Fruit fly (Drosophila melanogaster) whole organism, pupa: ENCODE results near the gene CG33191.

Experiments used
- CG10348 ChIP-seq: fragments of 200-800 bp; sonication (Bioruptor generic); IDR thresholded peaks from 2 replicates; pipeline ENCODE4 v1.3.6; 2022; ENCODE audit warnings: missing biosample characterization, missing genetic modification characterization
- CG12605 ChIP-seq: fragments of 200-800 bp; sonication (Bioruptor generic); IDR thresholded peaks from 2 replicates; pipeline ENCODE4 v1.3.6; 2022; ENCODE audit warnings: missing biosample characterization, missing genetic modification characterization
- CG13204 ChIP-seq: fragments of 200-800 bp; sonication (Bioruptor generic); optimal IDR thresholded peaks from 2 replicates; lab custom pipeline; 2018; ENCODE audit warnings: missing biosample characterization, mild to moderate bottlenecking, missing genetic modification characterization, moderate library complexity
- CG14655 ChIP-seq: fragments of 200-800 bp; sonication (Bioruptor generic); optimal IDR thresholded peaks from 3 replicates; lab custom pipeline; 2017; ENCODE audit warnings: mild to moderate bottlenecking, missing biosample characterization, missing genetic modification reagents, missing genetic modification characterization
- CG15710 ChIP-seq: fragments of 200-800 bp; sonication (Bioruptor generic); optimal IDR thresholded peaks from 2 replicates; lab custom pipeline; 2018; ENCODE audit warnings: missing biosample characterization, mild to moderate bottlenecking, missing genetic modification characterization, moderate library complexity
- CG17806 ChIP-seq: fragments of 200-800 bp; sonication (Bioruptor generic); optimal IDR thresholded peaks from 2 replicates; lab custom pipeline; 2018; ENCODE audit warnings: missing biosample characterization, mild to moderate bottlenecking, missing genetic modification characterization, moderate library complexity
- CG32121 ChIP-seq: fragments of 200-800 bp; sonication (Bioruptor generic); IDR thresholded peaks from 2 replicates; pipeline ENCODE4 v1.3.6; 2022; ENCODE audit warnings: missing biosample characterization, missing genetic modification characterization
- CG34367 ChIP-seq: fragments of 200-800 bp; sonication (Bioruptor generic); optimal IDR thresholded peaks from 2 replicates; lab custom pipeline; 2018; ENCODE audit warnings: missing biosample characterization, mild to moderate bottlenecking, missing genetic modification characterization
- CG4496 ChIP-seq: fragments of 200-800 bp; sonication (Bioruptor generic); IDR thresholded peaks from 3 replicates; pipeline ENCODE4 v1.3.6; 2022; ENCODE audit warnings: missing biosample characterization, missing genetic modification characterization
- CG8159 ChIP-seq: fragments of 200-800 bp; sonication (Bioruptor generic); optimal IDR thresholded peaks from 3 replicates; lab custom pipeline; 2018; ENCODE audit warnings: missing biosample characterization, mild to moderate bottlenecking, missing genetic modification characterization, moderate library complexity
- CG8301 ChIP-seq: fragments of 200-800 bp; sonication (Bioruptor generic); optimal IDR thresholded peaks from 2 replicates; lab custom pipeline; 2018; ENCODE audit warnings: missing biosample characterization, mild to moderate bottlenecking, missing genetic modification characterization
- CG9948 ChIP-seq: fragments of 200-800 bp; sonication (Bioruptor generic); optimal IDR thresholded peaks from 2 replicates; lab custom pipeline; 2018; ENCODE audit warnings: missing biosample characterization, mild to moderate bottlenecking, missing genetic modification characterization, moderate library complexity
- D1 ChIP-seq: fragments of 200-800 bp; sonication (Bioruptor generic); optimal IDR thresholded peaks from 2 replicates; lab custom pipeline; 2018; ENCODE audit warnings: missing biosample characterization, mild to moderate bottlenecking, missing genetic modification characterization, moderate library complexity
- EcR ChIP-seq: fragments of 200-800 bp; sonication (Bioruptor generic); optimal IDR thresholded peaks from 3 replicates; lab custom pipeline; 2019; ENCODE audit warnings: missing biosample characterization, missing genetic modification characterization, mild to moderate bottlenecking, moderate library complexity, missing genetic modification reagents
- Ets98B ChIP-seq: fragments of 200-800 bp; sonication (Bioruptor generic); IDR thresholded peaks from 2 replicates; pipeline ENCODE4 v1.3.6; 2022; ENCODE audit warnings: missing biosample characterization, missing genetic modification characterization
- Pif1A ChIP-seq: fragments of 200-800 bp; sonication (Bioruptor generic); optimal IDR thresholded peaks from 3 replicates; lab custom pipeline; 2016; ENCODE audit warnings: missing biosample characterization, missing genetic modification characterization
- Pif1B ChIP-seq: fragments of 200-800 bp; sonication (Bioruptor generic); optimal IDR thresholded peaks from 3 replicates; lab custom pipeline; 2016; ENCODE audit warnings: missing biosample characterization, missing genetic modification characterization
- Snoo ChIP-seq: fragments of 200-800 bp; sonication (Bioruptor generic); optimal IDR thresholded peaks from 3 replicates; lab custom pipeline; 2017; ENCODE audit warnings: missing biosample characterization, mild to moderate bottlenecking, missing genetic modification characterization, inconsistent platforms
- fd96Ca ChIP-seq: fragments of 200-800 bp; sonication (Bioruptor generic); IDR thresholded peaks from 3 replicates; pipeline ENCODE4 v1.3.6; 2022; ENCODE audit warnings: missing biosample characterization, missing genetic modification characterization
- gl ChIP-seq: fragments of 200-800 bp; sonication (Bioruptor generic); optimal IDR thresholded peaks from 2 replicates; lab custom pipeline; 2018; ENCODE audit warnings: missing biosample characterization, mild to moderate bottlenecking, missing genetic modification characterization
- rn ChIP-seq: fragments of 200-800 bp; sonication (Bioruptor generic); IDR thresholded peaks from 2 replicates; pipeline ENCODE4 v1.3.6; 2022; ENCODE audit warnings: missing biosample characterization, missing genetic modification characterization

CG33191 gene

DNA sequence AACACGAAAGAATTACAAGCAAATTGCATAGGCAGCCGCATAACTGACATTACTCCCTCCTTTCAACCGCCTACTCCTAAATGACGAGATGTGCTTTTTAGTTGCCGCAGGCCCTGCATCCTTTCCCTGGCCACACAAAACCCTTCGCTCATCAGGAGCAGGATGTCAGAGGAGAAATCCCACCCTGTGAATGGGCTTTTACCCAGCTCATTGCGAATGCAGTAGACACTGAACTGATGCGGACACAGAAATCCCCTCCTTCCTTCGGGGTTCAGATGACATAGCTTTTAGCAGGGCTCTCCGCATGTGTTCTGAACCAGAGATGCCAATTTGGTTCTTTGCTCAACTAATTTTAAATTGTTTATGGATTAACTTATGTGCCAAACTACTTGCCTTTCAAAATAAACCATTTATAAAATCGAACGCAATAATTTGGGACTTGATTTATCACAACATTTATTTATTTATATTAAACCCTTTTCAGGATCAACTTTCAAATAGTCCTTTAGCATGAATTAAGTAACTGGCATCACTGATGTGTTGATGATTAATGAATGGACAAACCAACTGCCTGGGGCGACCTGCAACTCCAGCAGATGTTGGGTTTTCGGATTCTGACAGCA is 40.5 kb downstream of the CG33191 start:
- TF ChIP-seq CG9948 (tag; lab: Kevin White, UChicago) = peak; percentile 11
- TF ChIP-seq CG17806 = peak; percentile 49
- TF ChIP-seq CG13204 (GFP tag; lab: Kevin White, UChicago) = no peak
- TF ChIP-seq CG8159 (tag; lab: Kevin White, UChicago) = peak; percentile 76
- TF ChIP-seq EcR (GFP tag; lab: Kevin White, UChicago) = no peak
- TF ChIP-seq CG12605 (GFP tag; lab: Robert Waterston, UW) = no peak
- TF ChIP-seq CG34367 (tag; lab: Kevin White, UChicago) = no peak
- TF ChIP-seq CG15710 (tag; lab: Kevin White, UChicago) = peak; percentile 34
- TF ChIP-seq fd96Ca (GFP tag; lab: Robert Waterston, UW) = no peak
- peak; percentile 31 for TF ChIP-seq Snoo (tag; lab: Kevin White, UChicago)

DNA sequence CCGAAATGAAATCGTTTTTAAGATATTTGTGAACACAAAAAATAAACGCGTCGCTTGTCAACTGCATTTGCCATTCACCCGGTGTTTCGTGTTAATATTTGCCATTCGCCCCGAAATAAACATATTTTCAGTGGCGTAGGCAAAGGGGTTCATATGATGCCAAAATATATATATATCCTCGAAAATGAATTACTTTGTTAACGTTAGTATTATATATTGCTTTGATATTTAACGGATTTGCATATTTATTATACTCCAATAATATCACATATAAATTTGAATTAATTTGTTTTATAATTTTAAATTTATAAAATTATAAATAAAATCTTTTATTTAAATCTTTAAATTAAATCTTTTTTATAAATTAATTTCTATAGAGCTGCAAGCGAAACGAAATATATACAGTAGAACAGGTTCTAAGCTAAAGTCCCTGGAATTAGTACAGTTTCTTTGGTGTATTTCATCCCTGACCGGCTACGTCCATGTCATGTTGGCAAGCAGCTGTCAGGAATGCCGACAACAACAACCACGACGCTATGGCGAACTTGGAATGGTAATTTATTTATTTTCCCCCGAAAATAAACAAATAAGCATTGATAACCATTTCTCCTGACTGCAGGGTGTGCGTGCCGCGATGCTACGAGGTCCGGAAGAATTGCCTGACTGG is 48.0 kb downstream of the CG33191 start, which contains the start of the genes M1BP and CG8202:
Gene M1BP (minus strand): TSS at position 102 of the 667 bp plus-strand sequence.
Gene CG8202 (plus strand): TSS at position 495 of the 667 bp plus-strand sequence.
- TF ChIP-seq D1 (tag; lab: Kevin White, UChicago) (no peak), Ets98B (GFP tag; lab: Robert Waterston, UW) (peak; percentile 54; the same call in 1 of the 2 replicates), Pif1A (GFP tag; lab: Kevin White, UChicago) (no peak), CG32121 (GFP tag; lab: Robert Waterston, UW) (peak; percentile 64), CG17806 (peak; percentile 73), fd96Ca (GFP tag; lab: Robert Waterston, UW) (peak; percentile 63; the same call in 2 of the 3 replicates), CG8159 (tag; lab: Kevin White, UChicago) (peak; percentile 98), CG12605 (GFP tag; lab: Robert Waterston, UW) (0 out of 2 replicates have a peak, but pooled peaks have one; percentile 31), CG14655 (no peak), gl (no peak), CG4496 (peak; percentile 68), CG8301 (tag; lab: Kevin White, UChicago) (no peak), Pif1B (GFP tag; lab: Kevin White, UChicago) (no peak), CG34367 (tag; lab: Kevin White, UChicago) (peak; percentile 72), EcR (GFP tag; lab: Kevin White, UChicago) (no peak), CG15710 (tag; lab: Kevin White, UChicago) (peak; percentile 88), CG9948 (tag; lab: Kevin White, UChicago) (peak; percentile 85), Snoo (tag; lab: Kevin White, UChicago) (peak; percentile 88), CG13204 (GFP tag; lab: Kevin White, UChicago) (no peak), rn (GFP tag; lab: Robert Waterston, UW) (no peak), CG10348 (GFP tag; lab: Robert Waterston, UW) (no peak)

DNA sequence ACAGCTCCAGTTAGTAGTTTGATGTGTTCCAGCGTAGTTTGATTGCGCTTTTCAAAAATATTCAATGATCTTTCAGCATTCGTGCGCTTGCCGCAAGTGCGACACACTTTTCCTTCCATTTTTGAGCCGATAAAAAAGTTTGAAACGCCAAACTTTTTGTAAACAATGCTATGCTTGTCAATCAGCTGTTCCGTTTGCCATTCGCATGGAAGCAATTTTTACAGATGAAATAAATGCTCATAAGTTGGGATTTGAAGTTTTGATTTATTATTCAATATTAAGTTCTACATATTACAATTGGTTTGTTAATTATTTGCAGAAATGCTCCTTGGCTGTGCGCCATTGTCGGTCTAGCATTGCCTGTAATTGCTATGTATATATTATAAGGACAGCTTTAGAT is 50.2 kb downstream of the CG33191 start, which contains the start of gene ranshi:
Gene ranshi (minus strand): TSS at position 152 of the 400 bp plus-strand sequence.
- TF ChIP-seq gl (no peak), Ets98B (GFP tag; lab: Robert Waterston, UW) (no peak), CG13204 (GFP tag; lab: Kevin White, UChicago) (no peak), fd96Ca (GFP tag; lab: Robert Waterston, UW) (no peak), Snoo (tag; lab: Kevin White, UChicago) (no peak), CG17806 (no peak), CG12605 (GFP tag; lab: Robert Waterston, UW) (no peak), D1 (tag; lab: Kevin White, UChicago) (no peak), Pif1B (GFP tag; lab: Kevin White, UChicago) (no peak)
